Fruit fly (Drosophila melanogaster) whole organism, embryonic: ENCODE data around the gene CG12301.

Experiments
- Adf1 ChIP-seq: fragments of 200-800 bp; sonication (Bioruptor generic); IDR thresholded peaks from 2 replicates; pipeline ENCODE4 v1.3.6; 2022; ENCODE audit warnings: missing biosample characterization, missing genetic modification characterization
- Asciz ChIP-seq: fragments of 200-800 bp; sonication (Bioruptor generic); optimal IDR thresholded peaks from 2 replicates; lab custom pipeline; 2017; ENCODE audit warnings: missing biosample characterization, mild to moderate bottlenecking, missing genetic modification characterization, missing genetic modification reagents
- CG10462 ChIP-seq: fragments of 200-800 bp; sonication (Bioruptor generic); optimal IDR thresholded peaks from 2 replicates; lab custom pipeline; 2016; ENCODE audit warnings: missing biosample characterization, missing genetic modification characterization
- CG10979 ChIP-seq: fragments of 200-800 bp; sonication (Bioruptor generic); optimal IDR thresholded peaks from 2 replicates; lab custom pipeline; 2018; ENCODE audit warnings: missing biosample characterization, mild to moderate bottlenecking, missing genetic modification characterization, moderate library complexity
- CG11247 ChIP-seq: fragments of 200-800 bp; sonication (Bioruptor generic); IDR thresholded peaks from 2 replicates; pipeline ENCODE4 v1.3.6; 2022; ENCODE audit warnings: missing biosample characterization, missing genetic modification characterization
- CG11456 ChIP-seq: fragments of 200-800 bp; sonication (Bioruptor generic); IDR thresholded peaks from 3 replicates; pipeline ENCODE4 v1.3.6; 2022; ENCODE audit warnings: missing biosample characterization, missing genetic modification characterization
- CG12104 ChIP-seq: fragments of 200-800 bp; sonication (Bioruptor generic); optimal IDR thresholded peaks from 3 replicates; lab custom pipeline; 2016; ENCODE audit warnings: missing biosample characterization, missing genetic modification characterization
- CG12391 ChIP-seq: fragments of 200-800 bp; sonication (Bioruptor generic); optimal IDR thresholded peaks from 3 replicates; lab custom pipeline; 2018; ENCODE audit warnings: missing biosample characterization, mild to moderate bottlenecking, missing genetic modification characterization, moderate library complexity
- CG12744 ChIP-seq: fragments of 200-800 bp; sonication (Bioruptor generic); optimal IDR thresholded peaks from 2 replicates; lab custom pipeline; 2016; ENCODE audit warnings: missing biosample characterization, missing genetic modification characterization
- CG12769 ChIP-seq: fragments of 200-800 bp; sonication (Bioruptor generic); optimal IDR thresholded peaks from 2 replicates; lab custom pipeline; 2019; ENCODE audit warnings: missing biosample characterization, mild to moderate bottlenecking, missing genetic modification characterization, moderate library complexity
- CG17568 ChIP-seq: fragments of 200-800 bp; sonication (Bioruptor generic); optimal IDR thresholded peaks from 2 replicates; lab custom pipeline; 2018; ENCODE audit warnings: missing biosample characterization, mild to moderate bottlenecking, missing genetic modification characterization, moderate library complexity
- CG1832 ChIP-seq: fragments of 200-800 bp; sonication (Bioruptor generic); optimal IDR thresholded peaks from 2 replicates; lab custom pipeline; 2017; ENCODE audit warnings: missing biosample characterization, mild to moderate bottlenecking, missing genetic modification characterization, inconsistent platforms
- CG2202 ChIP-seq: fragments of 200-800 bp; sonication (Bioruptor generic); optimal IDR thresholded peaks from 2 replicates; lab custom pipeline; 2018; ENCODE audit warnings: missing biosample characterization, mild to moderate bottlenecking, missing genetic modification characterization
- CG2678 ChIP-seq: fragments of 200-800 bp; sonication (Bioruptor generic); optimal IDR thresholded peaks from 3 replicates; lab custom pipeline; 2019; ENCODE audit warnings: missing biosample characterization, mild to moderate bottlenecking, missing genetic modification characterization, moderate library complexity
- CG3065 ChIP-seq: fragments of 200-800 bp; sonication (Bioruptor generic); optimal IDR thresholded peaks from 2 replicates; lab custom pipeline; 2016; ENCODE audit warnings: missing biosample characterization, missing genetic modification characterization
- CG33557 ChIP-seq: fragments of 200-800 bp; sonication (Bioruptor generic); optimal IDR thresholded peaks from 2 replicates; lab custom pipeline; 2019; ENCODE audit warnings: missing biosample characterization, mild to moderate bottlenecking, missing genetic modification characterization, moderate library complexity
- CG5180 ChIP-seq: fragments of 200-800 bp; sonication (Bioruptor generic); optimal IDR thresholded peaks from 3 replicates; lab custom pipeline; 2017; ENCODE audit warnings: missing biosample characterization, missing genetic modification characterization, mild to moderate bottlenecking, moderate library complexity, missing genetic modification reagents
- CG6272 ChIP-seq: fragments of 200-800 bp; sonication (Bioruptor generic); IDR thresholded peaks from 2 replicates; pipeline ENCODE4 v1.3.6; 2022; ENCODE audit warnings: missing biosample characterization, missing genetic modification characterization
- CG6683 ChIP-seq: fragments of 200-800 bp; sonication (Bioruptor generic); optimal IDR thresholded peaks from 2 replicates; lab custom pipeline; 2017; ENCODE audit warnings: missing biosample characterization, mild to moderate bottlenecking, missing genetic modification characterization, missing genetic modification reagents
- CG7372 ChIP-seq: fragments of 200-800 bp; sonication (Bioruptor generic); IDR thresholded peaks from 2 replicates; pipeline ENCODE4 v1.3.6; 2022; ENCODE audit warnings: missing biosample characterization, missing genetic modification characterization
- CG8478 ChIP-seq: fragments of >200 bp; optimal IDR thresholded peaks from 2 replicates; lab custom pipeline; 2018
- CG8944 ChIP-seq: fragments of 200-800 bp; sonication (Bioruptor generic); optimal IDR thresholded peaks from 3 replicates; lab custom pipeline; 2016; ENCODE audit warnings: missing biosample characterization, missing genetic modification characterization
- CG9609 ChIP-seq: fragments of 200-800 bp; sonication (Bioruptor generic); optimal IDR thresholded peaks from 3 replicates; lab custom pipeline; 2016; ENCODE audit warnings: missing biosample characterization, missing genetic modification characterization
- CG9932 ChIP-seq: fragments of 200-800 bp; sonication (Bioruptor generic); IDR thresholded peaks from 2 replicates; pipeline ENCODE4 v1.3.6; 2022; ENCODE audit warnings: missing biosample characterization, missing genetic modification characterization
- Dll ChIP-seq: fragments of 200-800 bp; sonication (Bioruptor generic); IDR thresholded peaks from 4 replicates; pipeline ENCODE4 v1.3.6; 2022; ENCODE audit warnings: missing biosample characterization, missing genetic modification characterization; ENCODE audit not compliant: partially characterized antibody
- Drgx ChIP-seq: fragments of 200-800 bp; sonication (Bioruptor generic); IDR thresholded peaks from 2 replicates; pipeline ENCODE4 v1.3.6; 2022; ENCODE audit warnings: missing biosample characterization, missing genetic modification characterization
- Fer1 ChIP-seq: fragments of 200-800 bp; sonication (Bioruptor generic); optimal IDR thresholded peaks from 2 replicates; lab custom pipeline; 2017; ENCODE audit warnings: missing biosample characterization, mild to moderate bottlenecking, missing genetic modification characterization
- Fer3 ChIP-seq: fragments of 200-800 bp; sonication (Bioruptor generic); optimal IDR thresholded peaks from 2 replicates; lab custom pipeline; 2018; ENCODE audit warnings: missing biosample characterization, mild to moderate bottlenecking, missing genetic modification characterization, moderate library complexity
- Mad ChIP-seq: fragments of 200-800 bp; sonication (Bioruptor generic); optimal IDR thresholded peaks from 2 replicates; lab custom pipeline; 2016; ENCODE audit warnings: missing biosample characterization, missing genetic modification characterization
- NC2α ChIP-seq: fragments of 200-800 bp; sonication (Bioruptor generic); optimal IDR thresholded peaks from 2 replicates; lab custom pipeline; 2016; ENCODE audit warnings: missing biosample characterization, missing genetic modification characterization
- NFAT ChIP-seq: fragments of 200-800 bp; sonication (Bioruptor generic); IDR thresholded peaks from 2 replicates; pipeline ENCODE4 v1.3.6; 2022; ENCODE audit warnings: missing biosample characterization, missing genetic modification characterization
- Xbp1 ChIP-seq: fragments of 200-800 bp; sonication (Bioruptor generic); optimal IDR thresholded peaks from 3 replicates; lab custom pipeline; 2016; ENCODE audit warnings: missing biosample characterization, mild to moderate bottlenecking, missing genetic modification characterization
- ara ChIP-seq: fragments of 200-800 bp; sonication (Bioruptor generic); IDR thresholded peaks from 2 replicates; pipeline ENCODE4 v1.3.6; 2022; ENCODE audit warnings: missing biosample characterization, missing genetic modification characterization
- ash1 ChIP-seq: fragments of 200-800 bp; sonication (Bioruptor generic); optimal IDR thresholded peaks from 2 replicates; lab custom pipeline; 2018; ENCODE audit warnings: missing biosample characterization, mild to moderate bottlenecking, missing genetic modification characterization
- cg ChIP-seq: fragments of 200-800 bp; sonication (Bioruptor generic); optimal IDR thresholded peaks from 3 replicates; lab custom pipeline; 2019; ENCODE audit warnings: missing biosample characterization, mild to moderate bottlenecking, missing genetic modification characterization, moderate library complexity
- ci ChIP-seq: fragments of 200-800 bp; sonication (Bioruptor generic); IDR thresholded peaks from 3 replicates; pipeline ENCODE4 v1.3.6; 2022; ENCODE audit warnings: missing biosample characterization, missing genetic modification characterization
- dati ChIP-seq: fragments of 200-800 bp; sonication (Bioruptor generic); IDR thresholded peaks from 2 replicates; pipeline ENCODE4 v1.3.6; 2022; ENCODE audit warnings: missing biosample characterization, missing genetic modification characterization
- dmrt99B ChIP-seq: fragments of 200-800 bp; sonication (Bioruptor generic); optimal IDR thresholded peaks from 2 replicates; lab custom pipeline; 2018; ENCODE audit warnings: missing biosample characterization, mild to moderate bottlenecking, missing genetic modification characterization, moderate library complexity
- ems ChIP-seq: fragments of 200-800 bp; sonication (Bioruptor generic); optimal IDR thresholded peaks from 3 replicates; lab custom pipeline; 2016; ENCODE audit warnings: missing biosample characterization, missing genetic modification characterization
- eyg ChIP-seq: fragments of 200-800 bp; sonication (Bioruptor generic); optimal IDR thresholded peaks from 3 replicates; lab custom pipeline; 2016; ENCODE audit warnings: missing biosample characterization, missing genetic modification characterization
- ftz-f1 ChIP-seq: fragments of 200-800 bp; sonication (Bioruptor generic); optimal IDR thresholded peaks from 2 replicates; lab custom pipeline; 2016; ENCODE audit warnings: missing biosample characterization, missing genetic modification characterization
- gcm ChIP-seq: fragments of 200-800 bp; sonication (Bioruptor generic); optimal IDR thresholded peaks from 2 replicates; lab custom pipeline; 2019; ENCODE audit warnings: missing biosample characterization, mild to moderate bottlenecking, missing genetic modification characterization, moderate library complexity
- gfzf ChIP-seq: fragments of 200-800 bp; sonication (Bioruptor generic); optimal IDR thresholded peaks from 2 replicates; lab custom pipeline; 2016; ENCODE audit warnings: missing biosample characterization, mild to moderate bottlenecking, missing genetic modification characterization, moderate library complexity
- gro ChIP-seq: fragments of 200-800 bp; sonication (Bioruptor generic); optimal IDR thresholded peaks from 2 replicates; lab custom pipeline; 2016; ENCODE audit warnings: missing biosample characterization, missing genetic modification characterization
- org-1 ChIP-seq: fragments of 200-800 bp; sonication (Bioruptor generic); optimal IDR thresholded peaks from 2 replicates; lab custom pipeline; 2017; ENCODE audit warnings: missing biosample characterization, missing genetic modification characterization
- peb ChIP-seq: fragments of 200-800 bp; sonication (Bioruptor generic); IDR thresholded peaks from 2 replicates; pipeline ENCODE4 v1.3.6; 2022; ENCODE audit warnings: missing biosample characterization, missing genetic modification characterization
- sisA ChIP-seq: fragments of 200-800 bp; sonication (Bioruptor generic); IDR thresholded peaks from 2 replicates; pipeline ENCODE4 v1.3.6; 2022; ENCODE audit warnings: missing biosample characterization, missing genetic modification characterization
- tgo ChIP-seq: fragments of 200-800 bp; sonication (Bioruptor generic); IDR thresholded peaks from 3 replicates; pipeline ENCODE4 v1.3.6; 2022; ENCODE audit warnings: missing biosample characterization, missing genetic modification characterization
- zen2 ChIP-seq: fragments of 200-800 bp; sonication (Bioruptor generic); IDR thresholded peaks from 3 replicates; pipeline ENCODE4 v1.3.6; 2022; ENCODE audit warnings: missing biosample characterization, missing genetic modification characterization; ENCODE audit not compliant: partially characterized antibody

The CG12301 gene

dm6 chr3L:15587445-15588381 is 7.1 kb downstream of the CG12301 start, which contains the start of gene CG7656 (continued):
- TF ChIP-seq Asciz (GFP tag; lab: Kevin White, UChicago) (no peak), Fer1 (GFP tag; lab: Kevin White, UChicago) (no peak), CG33557 (GFP tag; lab: Kevin White, UChicago) (peak; percentile 28), CG9932 (GFP tag; lab: Robert Waterston, UW) (peak; percentile 86), NFAT (GFP tag; lab: Robert Waterston, UW) (peak; percentile 83), CG2678 (no peak), dati (GFP tag; lab: Robert Waterston, UW) (no peak), CG8944 (GFP tag; lab: Kevin White, UChicago) (peak; percentile 79), Xbp1 (peak; percentile 86), sisA (GFP tag; lab: Robert Waterston, UW) (peak; percentile 62), CG12104 (GFP tag; lab: Kevin White, UChicago) (no peak), zen2 (GFP tag; lab: Robert Waterston, UW) (no peak), Adf1 (no peak), CG10462 (peak; percentile 33), eyg (GFP tag; lab: Kevin White, UChicago) (peak; percentile 60), ara (GFP tag; lab: Robert Waterston, UW) (peak; percentile 48; the same call in 1 of the 2 replicates), CG12769 (tag; lab: Kevin White, UChicago) (peak; percentile 69), NC2α (GFP tag; lab: Kevin White, UChicago) (peak; percentile 46), ftz-f1 (GFP tag; lab: Kevin White, UChicago) (peak; percentile 56), CG12744 (GFP tag; lab: Kevin White, UChicago) (peak; percentile 58), gfzf (GFP tag; lab: Kevin White, UChicago) (no peak), gro (GFP tag; lab: Kevin White, UChicago) (peak; percentile 88), CG5180 (GFP tag; lab: Kevin White, UChicago) (peak; percentile 18), tgo (GFP tag; lab: Robert Waterston, UW) (no peak), peb (GFP tag; lab: Robert Waterston, UW) (no peak), CG3065 (no peak), CG11456 (peak; percentile 84), CG2202 (tag; lab: Kevin White, UChicago) (no peak), CG6272 (peak; percentile 47; the same call in 1 of the 2 replicates), Drgx (GFP tag; lab: Robert Waterston, UW) (peak; percentile 62), CG8478 (lab: Kevin White, UChicago) (no peak), org-1 (no peak)

dm6 chr3L:15588514-15589138 is 8.0 kb downstream of the CG12301 start, which contains the start of gene RhoGAP71E:
RhoGAP71E (plus strand) TSS chr3L:15588860.
- TF ChIP-seq ci (GFP tag; lab: Robert Waterston, UW) (peak; percentile 88), CG10979 (tag; lab: Kevin White, UChicago) (peak; percentile 28), ara (GFP tag; lab: Robert Waterston, UW) (no peak), Dll (no peak; the same call in 3 of the 4 replicates), peb (GFP tag; lab: Robert Waterston, UW) (no peak), CG1832 (GFP tag; lab: Kevin White, UChicago) (no peak), CG17568 (GFP tag; lab: Kevin White, UChicago) (no peak), CG12391 (tag; lab: Kevin White, UChicago) (peak; percentile 41), Fer3 (peak; percentile 31), dmrt99B (peak; percentile 49), cg (GFP tag; lab: Kevin White, UChicago) (no peak), ash1 (peak; percentile 28), gcm (GFP tag; lab: Kevin White, UChicago) (peak; percentile 51), CG6683 (GFP tag; lab: Kevin White, UChicago) (no peak), Mad (GFP tag; lab: Kevin White, UChicago) (no peak), CG7372 (peak; percentile 65), CG11247 (GFP tag; lab: Robert Waterston, UW) (peak; percentile 39; the same call in 1 of the 2 replicates), CG9609 (GFP tag; lab: Kevin White, UChicago) (no peak), ems (no peak)
